Fruit fly (Drosophila melanogaster): ENCODE data around the gene Nrg.

The Nrg gene

dm6 chrX:8475657-8476056, 41.5 kb upstream of the Nrg start:
- TF ChIP-seq CG5180 (GFP tag; optimal IDR thresholded peaks at IDR 0.05): peak; percentile 29
- TF ChIP-seq D19B (GFP tag; optimal IDR thresholded peaks at IDR 0.05): no peak
- TF ChIP-seq Bteb2 (GFP tag; optimal IDR thresholded peaks at IDR 0.05): no peak

- TF ChIP-seq CG10979 (tag; optimal IDR thresholded peaks at IDR 0.05): no peak
- no peak for TF ChIP-seq mld (GFP tag; IDR thresholded peaks at IDR 0.05; ENCODE audit: partially characterized antibody)
- no peak for TF ChIP-seq CG42726 (GFP tag; IDR thresholded peaks at IDR 0.05; ENCODE audit: partially characterized antibody)
- TF ChIP-seq lola (GFP tag; optimal IDR thresholded peaks at IDR 0.05): no peak
- no peak for TF ChIP-seq CG34422 (GFP tag; IDR thresholded peaks at IDR 0.05)
- no peak for TF ChIP-seq CG13775 (GFP tag; optimal IDR thresholded peaks at IDR 0.05)
- TF ChIP-seq CG2116 (GFP tag; optimal IDR thresholded peaks at IDR 0.05): no peak
- no peak for TF ChIP-seq CG2712 (tag; optimal IDR thresholded peaks at IDR 0.05)
Observed at dm6 chrX:8476817-8477216, 40.4 kb upstream of the Nrg start, which contains the start of gene Cp7Fc. Gene Cp7Fc, plus strand, starts transcription at chrX:8477117.

- no peak for TF ChIP-seq Sox102F (GFP tag; optimal IDR thresholded peaks at IDR 0.05)
- TF ChIP-seq CG9727 (GFP tag; optimal IDR thresholded peaks at IDR 0.05): no peak
- no peak for TF ChIP-seq tap (tag; optimal IDR thresholded peaks at IDR 0.05)
- no peak for TF ChIP-seq CG11398 (GFP tag; optimal IDR thresholded peaks at IDR 0.05)
- TF ChIP-seq Awh (GFP tag; IDR thresholded peaks at IDR 0.05): no peak
- no peak for TF ChIP-seq knrl (GFP tag; IDR thresholded peaks at IDR 0.05; ENCODE audit: partially characterized antibody)
- TF ChIP-seq Xbp1 (GFP tag; optimal IDR thresholded peaks at IDR 0.05): no peak
- TF ChIP-seq dan (GFP tag; IDR thresholded peaks at IDR 0.05): no peak
- TF ChIP-seq usp (GFP tag; optimal IDR thresholded peaks at IDR 0.05): no peak
- TF ChIP-seq croc (GFP tag; conservative IDR thresholded peaks at IDR 0.05): no peak
- TF ChIP-seq en (GFP tag; optimal IDR thresholded peaks at IDR 0.05): no peak
- no peak for TF ChIP-seq CG15011 (GFP tag; optimal IDR thresholded peaks at IDR 0.05)
- TF ChIP-seq CG2712 (tag; optimal IDR thresholded peaks at IDR 0.05): no peak
- TF ChIP-seq CG30020 (tag; optimal IDR thresholded peaks at IDR 0.05): no peak
- TF ChIP-seq sna (GFP tag; IDR thresholded peaks at IDR 0.05; ENCODE audit: partially characterized antibody): no peak
- TF ChIP-seq sima (GFP tag; optimal IDR thresholded peaks at IDR 0.05): no peak
- no peak for TF ChIP-seq ato (GFP tag; IDR thresholded peaks at IDR 0.05; ENCODE audit: partially characterized antibody)
- TF ChIP-seq CG5180 (GFP tag; optimal IDR thresholded peaks at IDR 0.05): no peak
- no peak for TF ChIP-seq HmgD (GFP tag; optimal IDR thresholded peaks at IDR 0.05)
Observed at dm6 chrX:8479031-8479568, 38.1 kb upstream of the Nrg start, which contains the start of gene Cp36. Gene Cp36, plus strand, starts transcription at chrX:8479319.

dm6 chrX:8481462-8481861, 35.7 kb upstream of the Nrg start, which contains the start of gene Cp38:
Gene Cp38, plus strand, starts transcription at chrX:8481837.
- TF ChIP-seq CG14667 (GFP tag; IDR thresholded peaks at IDR 0.05) (0 out of 2 replicates have a peak, but pooled peaks have one; percentile 5), CG1602 (GFP tag; optimal IDR thresholded peaks at IDR 0.05) (no peak)

- TF ChIP-seq crc (GFP tag; optimal IDR thresholded peaks at IDR 0.05): no peak
- no peak for TF ChIP-seq cwo (GFP tag; optimal IDR thresholded peaks at IDR 0.05)
Observed at dm6 chrX:8483671-8484070, 33.5 kb upstream of the Nrg start, which contains the start of gene CG33223. Gene CG33223, minus strand, starts transcription at chrX:8483885.
